Worm (Caenorhabditis elegans) whole organism, early embryonic: Measurements from ENCODE around the gene F08D12.15.

Source experiments
- B0310.2 ChIP-seq: sonication (generic microtip); optimal IDR thresholded peaks from 2 replicates; lab custom pipeline; 2016; ENCODE audit warnings: mild to moderate bottlenecking, missing genetic modification characterization, missing compliant biosample characterization
- F13C5.2 ChIP-seq: sonication (generic microtip); optimal IDR thresholded peaks from 2 replicates; lab custom pipeline; 2017; ENCODE audit warnings: mild to moderate bottlenecking, missing genetic modification characterization, inconsistent platforms, missing compliant biosample characterization
- aly-1 ChIP-seq: sonication (generic microtip); optimal IDR thresholded peaks from 2 replicates; lab custom pipeline; 2016; ENCODE audit warnings: missing genetic modification characterization, missing compliant biosample characterization
- ama-1 ChIP-seq: fragments of 150-350 bp; optimal IDR thresholded peaks from 2 replicates; lab custom pipeline; 2014
- ceh-13 ChIP-seq: fragments of 200-800 bp; sonication (Bioruptor generic); optimal IDR thresholded peaks from 2 replicates; lab custom pipeline; 2018; ENCODE audit warnings: mild to moderate bottlenecking, missing genetic modification characterization, missing compliant biosample characterization
- ceh-36 ChIP-seq: sonication (generic microtip); optimal IDR thresholded peaks from 2 replicates; lab custom pipeline; 2016; ENCODE audit warnings: missing genetic modification characterization, inconsistent platforms, missing compliant biosample characterization
- ets-7 ChIP-seq: sonication (generic microtip); optimal IDR thresholded peaks from 2 replicates; lab custom pipeline; 2016; ENCODE audit warnings: missing genotype, missing genetic modification characterization, missing compliant biosample characterization
- flt-1 ChIP-seq: fragments of 200-800 bp; sonication (Bioruptor generic); IDR thresholded peaks from 2 replicates; pipeline ENCODE4 v1.3.6; 2022; ENCODE audit warnings: missing genetic modification characterization, missing compliant biosample characterization
- hmbx-1 ChIP-seq: sonication (generic microtip); optimal IDR thresholded peaks from 2 replicates; lab custom pipeline; 2016; ENCODE audit warnings: mild to moderate bottlenecking, missing genetic modification characterization, missing compliant biosample characterization
- hmg-4 ChIP-seq: fragments of 200-800 bp; sonication (Bioruptor generic); optimal IDR thresholded peaks from 2 replicates; lab custom pipeline; 2018; ENCODE audit warnings: mild to moderate bottlenecking, missing genetic modification characterization, missing compliant biosample characterization
- hnd-1 ChIP-seq: sonication (generic microtip); optimal IDR thresholded peaks from 2 replicates; lab custom pipeline; 2016; ENCODE audit warnings: missing genetic modification characterization, missing compliant biosample characterization
- pes-1 ChIP-seq: fragments of 200-800 bp; sonication (Bioruptor generic); IDR thresholded peaks from 2 replicates; pipeline ENCODE4 v1.3.6; 2022; ENCODE audit warnings: missing genetic modification reagents, missing genetic modification characterization, missing compliant biosample characterization
- scrt-1 ChIP-seq: fragments of 200-800 bp; sonication (Bioruptor generic); IDR thresholded peaks from 2 replicates; pipeline ENCODE4 v1.3.6; 2022; ENCODE audit warnings: missing genetic modification characterization, missing compliant biosample characterization
- sea-1 ChIP-seq: fragments of 200-800 bp; sonication (Bioruptor generic); conservative IDR thresholded peaks from 2 replicates; pipeline ENCODE4 v1.3.6; 2022; ENCODE audit warnings: missing genetic modification characterization, missing compliant biosample characterization
- tbx-11 ChIP-seq: fragments of 200-800 bp; sonication (Bioruptor generic); IDR thresholded peaks from 2 replicates; pipeline ENCODE4 v1.3.6; 2022; ENCODE audit warnings: missing genetic modification characterization, missing compliant biosample characterization
- tbx-37 ChIP-seq: fragments of 200-800 bp; sonication (Bioruptor generic); conservative IDR thresholded peaks from 2 replicates; pipeline ENCODE4 v1.3.6; 2022; ENCODE audit warnings: missing genetic modification reagents, missing genetic modification characterization, missing compliant biosample characterization
- tra-4 ChIP-seq: sonication (generic microtip); optimal IDR thresholded peaks from 2 replicates; lab custom pipeline; 2017; ENCODE audit warnings: missing genetic modification characterization, missing compliant biosample characterization

Gene F08D12.15

DNA sequence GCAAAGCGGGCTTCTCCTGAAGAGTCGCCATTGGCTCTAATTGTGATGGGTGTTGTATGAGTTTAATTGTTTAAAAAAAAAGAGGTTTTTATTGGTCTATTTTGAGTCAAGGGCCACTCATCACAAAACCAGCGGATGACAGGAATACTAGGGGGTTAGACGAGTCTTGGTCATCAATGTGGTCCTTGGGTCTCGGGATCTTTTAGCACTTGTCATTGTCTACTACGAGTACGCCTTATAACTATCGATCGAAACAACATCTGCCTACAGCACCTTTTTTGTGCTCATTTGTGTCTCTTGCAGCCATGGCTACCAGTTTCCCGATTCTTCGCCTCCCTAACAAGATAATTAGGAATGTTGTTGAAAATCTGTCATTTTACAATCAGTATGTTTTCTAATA lies 1.8 kb upstream of the F08D12.15 start, which contains the start of gene fbxb-108:
Gene fbxb-108, plus strand, starts transcription at position 301 of the 400 bp plus-strand sequence.
- TF ChIP-seq tbx-37 = no peak
- no peak for TF ChIP-seq ets-7 (tag; lab: Kevin White, UChicago)
- no peak for TF ChIP-seq F13C5.2
- no peak for TF ChIP-seq ama-1 (lab: Kevin White, UChicago)
- no peak for TF ChIP-seq sea-1 (GFP tag; lab: Robert Waterston, UW)
- no peak for TF ChIP-seq scrt-1 (GFP tag; lab: Robert Waterston, UW)
- no peak for TF ChIP-seq ceh-13 (GFP tag; lab: Kevin White, UChicago)
- TF ChIP-seq hmg-4 (GFP tag; lab: Kevin White, UChicago) = no peak
- no peak for TF ChIP-seq tbx-11
- no peak for TF ChIP-seq flt-1 (GFP tag; lab: Robert Waterston, UW)
- TF ChIP-seq ceh-36 (tag; lab: Kevin White, UChicago) = no peak
- TF ChIP-seq pes-1 = no peak
- TF ChIP-seq aly-1 (tag; lab: Kevin White, UChicago) = no peak

- TF ChIP-seq tbx-11 (no peak), ama-1 (lab: Kevin White, UChicago) (no peak), ceh-13 (GFP tag; lab: Kevin White, UChicago) (no peak), pes-1 (no peak), flt-1 (GFP tag; lab: Robert Waterston, UW) (no peak), hmg-4 (GFP tag; lab: Kevin White, UChicago) (no peak), ets-7 (tag; lab: Kevin White, UChicago) (no peak), tra-4 (no peak), scrt-1 (GFP tag; lab: Robert Waterston, UW) (no peak), hnd-1 (tag; lab: Kevin White, UChicago) (no peak)
These were observed 2.6 kb downstream of the F08D12.15 start, which contains the start of gene F08D12.7 for ce11 chrII:2769021-2769420. Gene F08D12.7 (minus strand): TSS chrII:2769121.

- TF ChIP-seq sea-1 (GFP tag; lab: Robert Waterston, UW) (no peak), ets-7 (tag; lab: Kevin White, UChicago) (no peak), tbx-11 (no peak), tra-4 (no peak), aly-1 (tag; lab: Kevin White, UChicago) (no peak), hmg-4 (GFP tag; lab: Kevin White, UChicago) (no peak), ceh-36 (tag; lab: Kevin White, UChicago) (no peak), ceh-13 (GFP tag; lab: Kevin White, UChicago) (no peak), ama-1 (lab: Kevin White, UChicago) (no peak), hnd-1 (tag; lab: Kevin White, UChicago) (no peak), pes-1 (no peak), scrt-1 (GFP tag; lab: Robert Waterston, UW) (no peak), B0310.2 (tag; lab: Kevin White, UChicago) (no peak), hmbx-1 (tag; lab: Kevin White, UChicago) (no peak), tbx-37 (no peak), flt-1 (GFP tag; lab: Robert Waterston, UW) (no peak), F13C5.2 (no peak)
These were observed 4.4 kb downstream of the F08D12.15 start, which contains the start of gene fbxb-105 for ce11 chrII:2770788-2771187. Gene fbxb-105 (minus strand): TSS chrII:2770888.

ce11 chrII:2772166-2772565 lies 5.7 kb downstream of the F08D12.15 start, which contains the start of gene sdz-10:
Gene sdz-10 (minus strand): TSS chrII:2772266.
- TF ChIP-seq tra-4 (no peak), F13C5.2 (no peak), ceh-13 (GFP tag; lab: Kevin White, UChicago) (no peak), ceh-36 (tag; lab: Kevin White, UChicago) (no peak), hnd-1 (tag; lab: Kevin White, UChicago) (no peak), ama-1 (lab: Kevin White, UChicago) (no peak), sea-1 (GFP tag; lab: Robert Waterston, UW) (no peak), aly-1 (tag; lab: Kevin White, UChicago) (no peak), pes-1 (no peak), hmbx-1 (tag; lab: Kevin White, UChicago) (no peak), hmg-4 (GFP tag; lab: Kevin White, UChicago) (no peak), B0310.2 (tag; lab: Kevin White, UChicago) (no peak), ets-7 (tag; lab: Kevin White, UChicago) (no peak), flt-1 (GFP tag; lab: Robert Waterston, UW) (no peak)

DNA sequence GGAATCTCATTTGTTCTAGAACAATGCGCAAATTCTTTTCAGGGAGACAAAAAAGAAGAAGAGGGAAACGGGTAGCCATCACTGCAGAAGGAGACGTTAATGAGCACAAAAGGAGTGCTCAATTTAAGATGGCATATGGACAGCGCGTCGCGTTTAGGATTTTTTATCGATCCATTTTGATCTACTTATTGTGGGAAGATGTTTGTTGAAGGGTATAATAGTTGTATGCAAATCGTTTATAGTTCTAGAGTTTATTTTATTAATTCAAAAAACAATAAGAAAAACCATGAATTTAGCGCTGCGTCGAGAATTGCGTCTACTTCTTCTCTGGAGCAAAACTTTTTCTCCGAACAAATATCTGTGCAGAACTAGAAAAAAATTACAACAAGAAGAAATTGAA lies 7.1 kb downstream of the F08D12.15 start, which contains the start of gene sdz-9:
Gene sdz-9, minus strand, starts transcription at position 101 of the 400 bp plus-strand sequence.
- no peak for TF ChIP-seq tbx-37
- no peak for TF ChIP-seq hnd-1 (tag; lab: Kevin White, UChicago)
- TF ChIP-seq sea-1 (GFP tag; lab: Robert Waterston, UW) = no peak
- no peak for TF ChIP-seq scrt-1 (GFP tag; lab: Robert Waterston, UW)
- no peak for TF ChIP-seq tra-4
- TF ChIP-seq F13C5.2 = no peak
- no peak for TF ChIP-seq flt-1 (GFP tag; lab: Robert Waterston, UW)
- TF ChIP-seq ets-7 (tag; lab: Kevin White, UChicago) = no peak

- TF ChIP-seq ets-7 (tag; lab: Kevin White, UChicago) (no peak), aly-1 (tag; lab: Kevin White, UChicago) (no peak)
These were observed 8.5 kb downstream of the F08D12.15 start, which contains the start of gene fbxb-111 for ce11 chrII:2774904-2775303. Gene fbxb-111 (minus strand): TSS chrII:2775004.

- TF ChIP-seq flt-1 (GFP tag; lab: Robert Waterston, UW) (no peak), tra-4 (no peak), hnd-1 (tag; lab: Kevin White, UChicago) (no peak), scrt-1 (GFP tag; lab: Robert Waterston, UW) (no peak), pes-1 (no peak), tbx-37 (no peak), ceh-36 (tag; lab: Kevin White, UChicago) (no peak), hmbx-1 (tag; lab: Kevin White, UChicago) (no peak), ama-1 (lab: Kevin White, UChicago) (no peak), aly-1 (tag; lab: Kevin White, UChicago) (no peak), hmg-4 (GFP tag; lab: Kevin White, UChicago) (no peak), ceh-13 (GFP tag; lab: Kevin White, UChicago) (no peak), ets-7 (tag; lab: Kevin White, UChicago) (no peak), sea-1 (GFP tag; lab: Robert Waterston, UW) (no peak), tbx-11 (no peak), F13C5.2 (no peak), B0310.2 (tag; lab: Kevin White, UChicago) (no peak)
These were observed 11.4 kb downstream of the F08D12.15 start, which contains the start of gene F08D12.4 for ce11 chrII:2777846-2778245. Gene F08D12.4 (plus strand): TSS chrII:2778146.
